Worm (Caenorhabditis elegans) whole organism, late embryonic: Measurements from ENCODE around the gene argn-1.

Experiments used
- C38D4.7 ChIP-seq: fragments of 200-800 bp; sonication (Bioruptor generic); optimal IDR thresholded peaks from 2 replicates; lab custom pipeline; 2018; ENCODE audit warnings: mild to moderate bottlenecking, missing genetic modification characterization, moderate library complexity, missing compliant biosample characterization
- F13H6.1 ChIP-seq: sonication (generic microtip); optimal IDR thresholded peaks from 2 replicates; lab custom pipeline; 2016; ENCODE audit warnings: missing genetic modification characterization, missing compliant biosample characterization
- K09A11.1 ChIP-seq: sonication (generic microtip); optimal IDR thresholded peaks from 2 replicates; lab custom pipeline; 2017; ENCODE audit warnings: antibody characterized with exemption, mild to moderate bottlenecking, missing genetic modification characterization, missing compliant biosample characterization; ENCODE audit not compliant: insufficient read depth
- ahr-1 ChIP-seq: sonication (generic microtip); optimal IDR thresholded peaks from 2 replicates; lab custom pipeline; 2016; ENCODE audit warnings: missing genetic modification characterization, missing compliant biosample characterization
- ceh-14 ChIP-seq: sonication (generic microtip); optimal IDR thresholded peaks from 2 replicates; lab custom pipeline; 2016; ENCODE audit warnings: missing genotype, missing genetic modification characterization, missing compliant biosample characterization
- ceh-18 ChIP-seq: sonication (generic microtip); optimal IDR thresholded peaks from 2 replicates; lab custom pipeline; 2016; ENCODE audit warnings: missing genetic modification characterization, missing compliant biosample characterization
- ceh-19 ChIP-seq: fragments of 200-800 bp; sonication (Bioruptor generic); optimal IDR thresholded peaks from 2 replicates; lab custom pipeline; 2018; ENCODE audit warnings: mild to moderate bottlenecking, missing genetic modification characterization, missing compliant biosample characterization
- ceh-2 ChIP-seq: sonication (generic microtip); optimal IDR thresholded peaks from 2 replicates; lab custom pipeline; 2016; ENCODE audit warnings: missing genotype, missing genetic modification characterization, missing compliant biosample characterization
- ceh-22 ChIP-seq: sonication (generic microtip); optimal IDR thresholded peaks from 2 replicates; lab custom pipeline; 2017; ENCODE audit warnings: missing biosample characterization, missing genetic modification characterization
- ceh-24 ChIP-seq: sonication (generic microtip); optimal IDR thresholded peaks from 2 replicates; lab custom pipeline; 2016; ENCODE audit warnings: mild to moderate bottlenecking, missing genetic modification characterization, missing compliant biosample characterization
- ceh-34 ChIP-seq: sonication (generic microtip); optimal IDR thresholded peaks from 2 replicates; lab custom pipeline; 2016; ENCODE audit warnings: mild to moderate bottlenecking, missing genetic modification characterization, missing compliant biosample characterization
- ceh-45 ChIP-seq: fragments of 200-800 bp; sonication (Bioruptor generic); IDR thresholded peaks from 2 replicates; pipeline ENCODE4 v1.3.6; 2022; ENCODE audit warnings: missing genetic modification reagents, missing genetic modification characterization, missing compliant biosample characterization
- ceh-48 ChIP-seq: sonication (generic microtip); optimal IDR thresholded peaks from 2 replicates; lab custom pipeline; 2016; ENCODE audit warnings: missing genetic modification characterization, inconsistent platforms, missing compliant biosample characterization
- ceh-6 ChIP-seq: fragments of 200-800 bp; sonication (Bioruptor generic); optimal IDR thresholded peaks from 2 replicates; lab custom pipeline; 2018; ENCODE audit warnings: mild to moderate bottlenecking, missing genetic modification characterization, missing compliant biosample characterization
- ceh-9 ChIP-seq: sonication (generic microtip); optimal IDR thresholded peaks from 2 replicates; lab custom pipeline; 2016; ENCODE audit warnings: mild to moderate bottlenecking, missing genetic modification characterization, inconsistent platforms, missing compliant biosample characterization
- dmd-4 ChIP-seq: sonication (generic microtip); optimal IDR thresholded peaks from 2 replicates; lab custom pipeline; 2016; ENCODE audit warnings: borderline replicate concordance, missing genetic modification characterization, missing compliant biosample characterization
- dve-1 ChIP-seq: sonication (generic microtip); optimal IDR thresholded peaks from 2 replicates; lab custom pipeline; 2017; ENCODE audit warnings: antibody characterized with exemption, mild to moderate bottlenecking, missing genetic modification characterization, missing compliant biosample characterization
- elt-2 ChIP-seq: sonication (generic microtip); optimal IDR thresholded peaks from 2 replicates; lab custom pipeline; 2016; ENCODE audit warnings: missing genetic modification reagents, missing genetic modification characterization, missing compliant biosample characterization
- elt-4 ChIP-seq: sonication (generic microtip); optimal IDR thresholded peaks from 2 replicates; lab custom pipeline; 2016; ENCODE audit warnings: missing genetic modification characterization, missing compliant biosample characterization
- eyg-1 ChIP-seq: sonication (generic microtip); optimal IDR thresholded peaks from 2 replicates; lab custom pipeline; 2016; ENCODE audit warnings: missing genotype, missing genetic modification characterization, missing compliant biosample characterization
- fax-1 ChIP-seq: sonication (generic microtip); optimal IDR thresholded peaks from 2 replicates; lab custom pipeline; 2016; ENCODE audit warnings: missing genotype, missing genetic modification characterization, missing compliant biosample characterization
- gmeb-2 ChIP-seq: sonication (generic microtip); optimal IDR thresholded peaks from 2 replicates; lab custom pipeline; 2016; ENCODE audit warnings: missing genetic modification characterization, inconsistent platforms, missing compliant biosample characterization
- hlh-6 ChIP-seq: sonication (generic microtip); optimal IDR thresholded peaks from 2 replicates; lab custom pipeline; 2016; ENCODE audit warnings: missing genotype, missing genetic modification characterization, missing compliant biosample characterization
- hlh-8 ChIP-seq: sonication (generic microtip); optimal IDR thresholded peaks from 2 replicates; lab custom pipeline; 2016; ENCODE audit warnings: missing genotype, missing genetic modification characterization, missing compliant biosample characterization
- lin-11 ChIP-seq: fragments of 200-800 bp; sonication (Bioruptor generic); optimal IDR thresholded peaks from 2 replicates; lab custom pipeline; 2018; ENCODE audit warnings: mild to moderate bottlenecking, missing genetic modification characterization, missing compliant biosample characterization
- mec-3 ChIP-seq: sonication (generic microtip); optimal IDR thresholded peaks from 2 replicates; lab custom pipeline; 2016; ENCODE audit warnings: borderline replicate concordance, missing genetic modification characterization, missing compliant biosample characterization
- nhr-11 ChIP-seq: fragments of 150-350 bp; optimal IDR thresholded peaks from 2 replicates; lab custom pipeline; 2014; ENCODE audit warnings: missing biosample characterization, missing genetic modification characterization
- odd-2 ChIP-seq: sonication (generic microtip); optimal IDR thresholded peaks from 2 replicates; lab custom pipeline; 2017; ENCODE audit warnings: antibody characterized with exemption, mild to moderate bottlenecking, missing genetic modification characterization, missing compliant biosample characterization
- pag-3 ChIP-seq: sonication (generic microtip); optimal IDR thresholded peaks from 2 replicates; lab custom pipeline; 2016; ENCODE audit warnings: missing compliant biosample characterization, missing genetic modification characterization, borderline replicate concordance
- pat-9 ChIP-seq: fragments of 200-800 bp; sonication (Bioruptor generic); optimal IDR thresholded peaks from 2 replicates; lab custom pipeline; 2018; ENCODE audit warnings: mild to moderate bottlenecking, missing genetic modification characterization, moderate library complexity, missing compliant biosample characterization
- pax-1 ChIP-seq: fragments of 150-350 bp; optimal IDR thresholded peaks from 2 replicates; lab custom pipeline; 2014; ENCODE audit warnings: missing biosample characterization, missing genetic modification characterization
- pha-2 ChIP-seq: sonication (generic microtip); optimal IDR thresholded peaks from 2 replicates; lab custom pipeline; 2017; ENCODE audit warnings: mild to moderate bottlenecking, missing genetic modification characterization, missing compliant biosample characterization
- pha-4 ChIP-seq: fragments of 150-350 bp; optimal IDR thresholded peaks from 2 replicates; lab custom pipeline; 2018; ENCODE audit warnings: missing biosample characterization, missing genetic modification reagents, missing genetic modification characterization
- pqm-1 ChIP-seq: sonication (generic microtip); optimal IDR thresholded peaks from 2 replicates; lab custom pipeline; 2016; ENCODE audit warnings: missing genetic modification characterization, missing compliant biosample characterization
- pros-1 ChIP-seq: fragments of 150-350 bp; optimal IDR thresholded peaks from 2 replicates; lab custom pipeline; 2014; ENCODE audit warnings: missing biosample characterization, missing genetic modification reagents, missing genetic modification characterization
- ref-2 ChIP-seq: sonication (generic microtip); optimal IDR thresholded peaks from 2 replicates; lab custom pipeline; 2016; ENCODE audit warnings: missing genetic modification characterization, missing compliant biosample characterization
- rnt-1 ChIP-seq: sonication (generic microtip); optimal IDR thresholded peaks from 2 replicates; lab custom pipeline; 2016; ENCODE audit warnings: missing genetic modification characterization, missing compliant biosample characterization
- sox-4 ChIP-seq: sonication (generic microtip); optimal IDR thresholded peaks from 2 replicates; lab custom pipeline; 2017; ENCODE audit warnings: mild to moderate bottlenecking, missing genetic modification characterization, inconsistent platforms, missing compliant biosample characterization
- tbx-2 ChIP-seq: sonication (generic microtip); optimal IDR thresholded peaks from 2 replicates; lab custom pipeline; 2016; ENCODE audit warnings: missing genetic modification characterization, missing compliant biosample characterization
- tbx-7 ChIP-seq: sonication (generic microtip); optimal IDR thresholded peaks from 2 replicates; lab custom pipeline; 2016; ENCODE audit warnings: missing genotype, missing genetic modification characterization, missing compliant biosample characterization
- unc-42 ChIP-seq: sonication (generic microtip); optimal IDR thresholded peaks from 2 replicates; lab custom pipeline; 2016; ENCODE audit warnings: missing genotype, missing genetic modification characterization, missing compliant biosample characterization
- unc-55 ChIP-seq: sonication (generic microtip); optimal IDR thresholded peaks from 2 replicates; lab custom pipeline; 2017; ENCODE audit warnings: missing biosample characterization, missing genetic modification reagents, missing genetic modification characterization
- unc-86 ChIP-seq: sonication (generic microtip); optimal IDR thresholded peaks from 2 replicates; lab custom pipeline; 2016; ENCODE audit warnings: missing genetic modification characterization, missing compliant biosample characterization
- zip-5 ChIP-seq: sonication (generic microtip); optimal IDR thresholded peaks from 2 replicates; lab custom pipeline; 2016; ENCODE audit warnings: missing genetic modification characterization, missing compliant biosample characterization
- ztf-16 ChIP-seq: sonication (generic microtip); optimal IDR thresholded peaks from 2 replicates; lab custom pipeline; 2017; ENCODE audit warnings: missing genetic modification characterization, missing compliant biosample characterization

The argn-1 gene

ce11 chrX:5591830-5592229 is 38.0 kb upstream of the argn-1 start (continued):
- no peak for TF ChIP-seq sox-4 (tag; lab: Kevin White, UChicago)
- TF ChIP-seq zip-5 (tag; lab: Kevin White, UChicago), result no peak
- TF ChIP-seq unc-42 (tag; lab: Kevin White, UChicago), result peak; percentile 48
- TF ChIP-seq ceh-9, result no peak
- no peak for TF ChIP-seq ceh-22
- TF ChIP-seq ceh-34 (tag; lab: Kevin White, UChicago), result peak; percentile 64
- no peak for TF ChIP-seq pros-1 (tag; lab: Kevin White, UChicago)
- no peak for TF ChIP-seq ahr-1 (tag; lab: Kevin White, UChicago)
- TF ChIP-seq odd-2 (tag; lab: Kevin White, UChicago), result no peak
- TF ChIP-seq ztf-16 (tag; lab: Kevin White, UChicago), result no peak
- TF ChIP-seq F13H6.1 (tag; lab: Kevin White, UChicago), result no peak
- peak; percentile 9 for TF ChIP-seq pag-3
- peak; percentile 2 for TF ChIP-seq eyg-1 (tag; lab: Kevin White, UChicago)
- TF ChIP-seq ceh-45 (GFP tag; lab: Robert Waterston, UW), result no peak
- no peak for TF ChIP-seq dmd-4 (tag; lab: Kevin White, UChicago)
- TF ChIP-seq dve-1 (tag; lab: Kevin White, UChicago), result no peak
- TF ChIP-seq pha-4, result no peak
- no peak for TF ChIP-seq unc-55 (GFP tag; lab: Kevin White, UChicago)
- TF ChIP-seq gmeb-2 (tag; lab: Kevin White, UChicago), result no peak
- TF ChIP-seq ceh-19 (GFP tag; lab: Kevin White, UChicago), result peak; percentile 35
- peak; percentile 22 for TF ChIP-seq ceh-14 (tag; lab: Kevin White, UChicago)

DNA sequence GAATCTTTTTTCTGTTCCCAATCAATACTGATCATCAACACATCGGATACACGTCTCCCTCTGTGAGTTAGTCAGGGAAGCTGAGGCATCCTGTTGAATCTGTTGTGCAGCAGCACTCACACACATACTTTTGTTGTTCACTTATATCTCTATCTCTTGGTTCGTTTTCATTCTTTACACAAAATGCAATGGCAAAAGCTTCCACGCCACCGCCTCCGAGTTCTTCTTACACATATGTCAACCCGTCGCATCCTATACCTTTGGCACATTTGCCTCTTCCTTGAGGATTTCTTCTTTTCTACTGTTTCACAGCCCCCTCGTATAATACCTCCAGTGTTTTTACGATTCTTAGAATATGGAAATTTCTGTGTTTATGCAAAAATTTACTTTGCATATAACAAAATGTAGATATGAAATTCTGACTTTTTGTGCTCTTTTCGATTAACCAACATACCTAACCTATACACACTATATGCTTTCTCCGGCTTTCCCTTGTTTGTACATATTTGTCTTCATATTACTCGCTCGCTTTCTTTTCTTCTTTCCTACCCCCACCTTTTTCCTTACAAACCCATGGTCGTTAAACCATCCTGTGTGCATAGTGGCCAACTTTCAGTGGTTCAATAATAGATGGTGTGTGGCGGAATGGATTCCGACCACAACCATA is 37.2 kb upstream of the argn-1 start, which contains the start of gene unc-97:
TSS of gene unc-97 (plus strand) at position 617 of the 667 bp plus-strand sequence.
- TF ChIP-seq unc-55 (GFP tag; lab: Kevin White, UChicago) (peak; percentile 36), ceh-18 (peak; percentile 40), fax-1 (tag; lab: Kevin White, UChicago) (no peak), rnt-1 (tag; lab: Kevin White, UChicago) (peak; percentile 33), K09A11.1 (tag; lab: Kevin White, UChicago) (no peak)

ce11 chrX:5599224-5599623 is 30.6 kb upstream of the argn-1 start, which contains the start of gene sulp-2:
TSS of gene sulp-2 (minus strand) at chrX:5599330.
- no peak for TF ChIP-seq elt-2
- no peak for TF ChIP-seq ceh-19 (GFP tag; lab: Kevin White, UChicago)
- TF ChIP-seq ceh-9, result no peak
- TF ChIP-seq tbx-2 (tag; lab: Kevin White, UChicago), result no peak
- no peak for TF ChIP-seq pqm-1 (tag; lab: Kevin White, UChicago)
- no peak for TF ChIP-seq lin-11
- no peak for TF ChIP-seq tbx-7 (tag; lab: Kevin White, UChicago)
- no peak for TF ChIP-seq eyg-1 (tag; lab: Kevin White, UChicago)
- no peak for TF ChIP-seq pat-9 (tag; lab: Kevin White, UChicago)
- no peak for TF ChIP-seq nhr-11 (tag; lab: Kevin White, UChicago)
- TF ChIP-seq dmd-4 (tag; lab: Kevin White, UChicago), result no peak
- no peak for TF ChIP-seq mec-3 (tag; lab: Kevin White, UChicago)
- TF ChIP-seq, all 69 proteins: peak for 0

DNA sequence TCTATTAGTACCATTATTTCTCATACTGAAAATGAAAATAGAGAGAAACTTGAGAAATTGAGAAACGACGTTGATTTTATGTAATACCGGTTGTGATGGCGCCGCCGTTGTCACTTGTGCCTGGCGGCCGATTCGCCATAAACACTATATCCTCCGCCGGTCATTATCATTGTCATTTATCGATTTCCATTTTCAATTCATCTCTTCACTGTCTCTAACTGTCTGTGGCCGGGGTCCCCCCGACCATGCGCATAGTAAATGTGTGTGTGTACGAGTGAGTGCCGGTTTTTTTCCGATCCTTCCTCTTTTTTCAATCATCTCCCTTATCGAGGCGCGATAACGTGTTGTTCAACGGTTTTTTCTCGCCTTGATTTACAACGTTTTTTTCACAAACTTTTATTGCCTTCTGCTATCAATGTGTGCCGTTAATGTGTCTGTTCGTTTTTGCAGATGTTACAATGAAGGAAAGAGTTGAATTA is 26.4 kb upstream of the argn-1 start, which contains the start of gene F14D12.1:
TSS of gene F14D12.1 (plus strand) at position 429 of the 479 bp plus-strand sequence.
- TF ChIP-seq ceh-6 (no peak), hlh-8 (tag; lab: Kevin White, UChicago) (no peak), ceh-48 (tag; lab: Kevin White, UChicago) (no peak), ceh-2 (no peak), unc-86 (tag; lab: Kevin White, UChicago) (no peak), pax-1 (tag; lab: Kevin White, UChicago) (no peak), elt-2 (no peak), rnt-1 (tag; lab: Kevin White, UChicago) (no peak), hlh-6 (tag; lab: Kevin White, UChicago) (no peak), pha-2 (tag; lab: Kevin White, UChicago) (no peak), ahr-1 (tag; lab: Kevin White, UChicago) (no peak), F13H6.1 (tag; lab: Kevin White, UChicago) (no peak), elt-4 (tag; lab: Kevin White, UChicago) (no peak), ref-2 (tag; lab: Kevin White, UChicago) (no peak), C38D4.7 (GFP tag; lab: Kevin White, UChicago) (no peak), ceh-24 (tag; lab: Kevin White, UChicago) (no peak), fax-1 (tag; lab: Kevin White, UChicago) (no peak)
